Worm (Caenorhabditis elegans): Measurements from ENCODE around the gene F40G12.4.
"Not testable (repeated sequence)": the region's sequence is repeated elsewhere in the genome, so short reads cannot be mapped to it uniquely, and the experiment has no call there.

DNA sequence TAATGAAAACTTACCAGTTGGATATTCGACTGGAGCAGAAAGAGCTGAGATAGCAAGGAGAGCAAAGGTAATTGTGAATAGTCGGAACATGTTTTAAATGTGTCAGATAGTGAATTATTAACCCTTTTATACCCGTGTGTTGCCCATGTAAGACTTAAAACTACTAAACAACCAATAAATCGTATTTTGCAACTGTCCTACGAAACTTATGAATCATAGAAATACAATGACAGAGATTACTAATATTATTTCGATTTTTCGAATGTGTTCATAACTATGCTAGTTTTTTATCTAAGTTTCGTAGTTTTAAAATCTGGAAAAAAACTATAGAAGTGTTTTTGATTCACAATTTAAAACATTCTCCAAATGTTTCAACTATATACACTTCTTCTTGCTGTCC lies 38.3 kb upstream of the F40G12.4 start, which contains the start of gene spig-4:
- not testable (repeated sequence) for TF ChIP-seq nhr-67 (tag; optimal IDR thresholded peaks at IDR 0.05); ama-1 (optimal IDR thresholded peaks at IDR 0.05)
